Fruit fly (Drosophila melanogaster): ENCODE measurements around the gene msl-2.
A peak's percentile ranks its signal among the peaks of the same experiment; 100 is the strongest.

The msl-2 gene

dm6 chr2L:3478034-3478880 lies 12.3 kb upstream of the msl-2 start, which contains the start of gene Thor (continued):
- TF ChIP-seq Dll (GFP tag; IDR thresholded peaks at IDR 0.05; ENCODE audit: partially characterized antibody), result no peak
- TF ChIP-seq CG8944 (GFP tag; optimal IDR thresholded peaks at IDR 0.05), result peak; percentile 26
- TF ChIP-seq CG13775 (GFP tag; optimal IDR thresholded peaks at IDR 0.05), result peak; percentile 46
- no peak for TF ChIP-seq CG17612 (GFP tag; IDR thresholded peaks at IDR 0.05)
- peak; percentile 77 for TF ChIP-seq abd-A (tag; optimal IDR thresholded peaks at IDR 0.05)
- peak; percentile 71 for TF ChIP-seq CG17568 (GFP tag; optimal IDR thresholded peaks at IDR 0.05)
- TF ChIP-seq Poxn (GFP tag; IDR thresholded peaks at IDR 0.05), result peak; percentile 31; the same call in 1 of the 2 replicates
- peak; percentile 56 for TF ChIP-seq dm (GFP tag; optimal IDR thresholded peaks at IDR 0.05)
- TF ChIP-seq pzg (GFP tag; optimal IDR thresholded peaks at IDR 0.05), result peak; percentile 12
- TF ChIP-seq Bgb (GFP tag; IDR thresholded peaks at IDR 0.05; ENCODE audit: partially characterized antibody), result peak; percentile 75
- TF ChIP-seq her (GFP tag; optimal IDR thresholded peaks at IDR 0.05), result peak; percentile 87
- TF ChIP-seq zfh2 (GFP tag; optimal IDR thresholded peaks at IDR 0.05), result peak; percentile 50
- peak; percentile 79 for TF ChIP-seq Atf6 (GFP tag; IDR thresholded peaks at IDR 0.05)
- no peak for TF ChIP-seq tgo (GFP tag; IDR thresholded peaks at IDR 0.05)
- TF ChIP-seq GATAe (GFP tag; conservative IDR thresholded peaks at IDR 0.05), result no peak
- peak; percentile 29 for TF ChIP-seq pfk (GFP tag; optimal IDR thresholded peaks at IDR 0.05)
- TF ChIP-seq CG17912 (GFP tag; optimal IDR thresholded peaks at IDR 0.05), result no peak
- peak; percentile 63 for TF ChIP-seq CG2120 (GFP tag; optimal IDR thresholded peaks at IDR 0.05)
- TF ChIP-seq exex (tag; optimal IDR thresholded peaks at IDR 0.05), result peak; percentile 59
- peak; percentile 91 for TF ChIP-seq NC2α (GFP tag; optimal IDR thresholded peaks at IDR 0.05)
- peak; percentile 53; the same call in 1 of the 2 replicates for TF ChIP-seq Nf-YA (GFP tag; IDR thresholded peaks at IDR 0.05)
- TF ChIP-seq CG31441 (GFP tag; IDR thresholded peaks at IDR 0.05), result peak; percentile 71
- peak; percentile 68; the same call in 1 of the 2 replicates for TF ChIP-seq wdn (GFP tag; IDR thresholded peaks at IDR 0.05)
- no peak for TF ChIP-seq ssp (GFP tag; IDR thresholded peaks at IDR 0.05)
- peak; percentile 16 for TF ChIP-seq Chrac-16 (GFP tag; optimal IDR thresholded peaks at IDR 0.05)
- TF ChIP-seq CG32772 (GFP tag; IDR thresholded peaks at IDR 0.05), result no peak
- peak; percentile 52 for TF ChIP-seq grau (tag; optimal IDR thresholded peaks at IDR 0.05)
- TF ChIP-seq en (GFP tag; optimal IDR thresholded peaks at IDR 0.05), result peak; percentile 50
- TF ChIP-seq Hmr (GFP tag; optimal IDR thresholded peaks at IDR 0.05), result peak; percentile 87
- peak; percentile 94 for TF ChIP-seq CG10543 (GFP tag; optimal IDR thresholded peaks at IDR 0.05)
- TF ChIP-seq MBD-R2 (GFP tag; IDR thresholded peaks at IDR 0.05), result peak; percentile 21; the same call in 1 of the 2 replicates
- peak; percentile 56 for TF ChIP-seq CG2712 (tag; optimal IDR thresholded peaks at IDR 0.05)
- TF ChIP-seq CG32532 (GFP tag; IDR thresholded peaks at IDR 0.05), result peak; percentile 84
- TF ChIP-seq CG13424 (tag; optimal IDR thresholded peaks at IDR 0.05), result peak; percentile 25
- peak; percentile 81 for TF ChIP-seq schlank (tag; optimal IDR thresholded peaks at IDR 0.05)
- TF ChIP-seq Sin3A (optimal IDR thresholded peaks at IDR 0.05), result no peak
- TF ChIP-seq BEAF-32 (GFP tag; optimal IDR thresholded peaks at IDR 0.05), result no peak
- peak; percentile 82 for TF ChIP-seq HmgD (GFP tag; optimal IDR thresholded peaks at IDR 0.05)
- TF ChIP-seq ato (GFP tag; IDR thresholded peaks at IDR 0.05; ENCODE audit: partially characterized antibody), result peak; percentile 52
- TF ChIP-seq da (GFP tag; optimal IDR thresholded peaks at IDR 0.05), result no peak
- TF ChIP-seq Lpt (GFP tag; optimal IDR thresholded peaks at IDR 0.05), result no peak
- no peak for TF ChIP-seq stwl (tag; optimal IDR thresholded peaks at IDR 0.05)
- no peak for TF ChIP-seq CG7745 (tag; optimal IDR thresholded peaks at IDR 0.05)
- TF ChIP-seq Mes4 (GFP tag; optimal IDR thresholded peaks at IDR 0.05), result peak; percentile 52
- peak; percentile 78 for TF ChIP-seq CG6854 (GFP tag; optimal IDR thresholded peaks at IDR 0.05)
- peak; percentile 20 for TF ChIP-seq salm (tag; optimal IDR thresholded peaks at IDR 0.05)
- peak; percentile 41 for TF ChIP-seq gcm (GFP tag; optimal IDR thresholded peaks at IDR 0.05)
- TF ChIP-seq CG11093 (GFP tag; IDR thresholded peaks at IDR 0.05), result no peak; the same call in 2 of the 3 replicates
- TF ChIP-seq Myb (GFP tag; optimal IDR thresholded peaks at IDR 0.05), result peak; percentile 47
